Fruit fly (Drosophila melanogaster): ENCODE results near the gene CG42337.

The CG42337 gene

dm6 chr3L:21171905-21172304 is 21.3 kb downstream of the CG42337 start, which contains the start of gene Ac78C (continued):
- no peak for TF ChIP-seq CG10959 (GFP tag; IDR thresholded peaks at IDR 0.05)
- peak; percentile 65; the same call in 2 of the 3 replicates for TF ChIP-seq otp (GFP tag; IDR thresholded peaks at IDR 0.05)
- peak; percentile 72 for TF ChIP-seq Adf1 (GFP tag; IDR thresholded peaks at IDR 0.05)
- peak; percentile 75 for TF ChIP-seq CG4730 (GFP tag; IDR thresholded peaks at IDR 0.05)
- TF ChIP-seq Doc2 (GFP tag; IDR thresholded peaks at IDR 0.05), result peak; percentile 51; the same call in 1 of the 2 replicates
- TF ChIP-seq p53 (GFP tag; optimal IDR thresholded peaks at IDR 0.05), result peak; percentile 90
- peak; percentile 95 for TF ChIP-seq NFAT (GFP tag; IDR thresholded peaks at IDR 0.05)
- TF ChIP-seq YL-1 (GFP tag; optimal IDR thresholded peaks at IDR 0.05), result no peak
- peak; percentile 100 for TF ChIP-seq Med (GFP tag)
- TF ChIP-seq gce (GFP tag; IDR thresholded peaks at IDR 0.05), result peak; percentile 83; the same call in 2 of the 3 replicates
- TF ChIP-seq ftz-f1 (GFP tag; optimal IDR thresholded peaks at IDR 0.05), result peak; percentile 36
- TF ChIP-seq CG31388 (GFP tag; optimal IDR thresholded peaks at IDR 0.05), result peak; percentile 45
- peak; percentile 87 for TF ChIP-seq CG1603 (tag; optimal IDR thresholded peaks at IDR 0.05)
- peak; percentile 32; the same call in 1 of the 3 replicates for TF ChIP-seq sr (GFP tag; IDR thresholded peaks at IDR 0.05)
- TF ChIP-seq CG7786 (GFP tag; optimal IDR thresholded peaks at IDR 0.05), result peak; percentile 89
- TF ChIP-seq ranshi (GFP tag; IDR thresholded peaks at IDR 0.05), result peak; percentile 89
- TF ChIP-seq Atf3 (GFP tag; optimal IDR thresholded peaks at IDR 0.05), result peak; percentile 71
- TF ChIP-seq sd (tag; optimal IDR thresholded peaks at IDR 0.05), result peak; percentile 80

DNA sequence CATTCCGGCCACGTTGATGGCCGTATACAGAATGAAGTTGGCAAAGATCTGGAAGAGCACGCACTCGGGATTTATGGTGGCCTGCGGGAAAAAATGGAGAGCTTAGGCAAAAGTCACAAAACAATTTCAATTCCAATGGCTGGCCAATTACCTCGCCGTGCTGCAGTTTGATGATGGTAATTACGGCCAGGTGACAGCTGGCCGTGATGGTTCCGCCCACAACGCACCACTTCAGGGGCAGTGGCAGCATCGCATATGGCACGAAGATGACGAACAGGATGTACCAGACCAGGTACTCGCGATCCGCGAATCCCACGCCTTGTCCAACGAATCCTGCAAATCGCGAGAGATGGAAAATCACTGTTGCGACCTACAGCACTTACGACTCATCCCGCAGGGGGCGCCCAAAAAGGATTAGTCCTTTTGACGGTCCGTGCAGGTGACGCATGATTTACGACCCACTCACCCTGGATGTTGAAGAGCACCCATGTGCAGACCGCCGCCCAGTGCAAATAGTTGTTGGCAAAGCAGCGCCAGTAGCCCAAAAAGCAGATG is 47.2 kb downstream of the CG42337 start:
- peak; percentile 77 for TF ChIP-seq cad (GFP tag; optimal IDR thresholded peaks at IDR 0.05)
- peak; percentile 9 for TF ChIP-seq D (optimal IDR thresholded peaks at IDR 0.05)
- TF ChIP-seq D (GFP tag; optimal IDR thresholded peaks at IDR 0.05), result no peak
- TF ChIP-seq CG15479 (GFP tag; optimal IDR thresholded peaks at IDR 0.05), result peak; percentile 62
- TF ChIP-seq CG12299 (tag; optimal IDR thresholded peaks at IDR 0.05), result no peak
- TF ChIP-seq zen (tag; optimal IDR thresholded peaks at IDR 0.05), result peak; percentile 86
- TF ChIP-seq CG8478 (optimal IDR thresholded peaks at IDR 0.05), result peak; percentile 36
- no peak for TF ChIP-seq CG2202 (tag; optimal IDR thresholded peaks at IDR 0.05)
- TF ChIP-seq twi (tag; optimal IDR thresholded peaks at IDR 0.05), result peak; percentile 54
- no peak for TF ChIP-seq Lpt (GFP tag; optimal IDR thresholded peaks at IDR 0.05)
- TF ChIP-seq hth (optimal IDR thresholded peaks at IDR 0.05), result no peak
- TF ChIP-seq Mrtf (GFP tag; IDR thresholded peaks at IDR 0.05), result 0 out of 3 replicates have a peak, but pooled peaks have one; percentile 5
- TF ChIP-seq CG15514 (GFP tag; optimal IDR thresholded peaks at IDR 0.05), result no peak
- no peak for TF ChIP-seq pho (GFP tag; optimal IDR thresholded peaks at IDR 0.05)
- peak in 1 of 2 experiments; percentile 69 for TF ChIP-seq tll (GFP tag; optimal IDR thresholded peaks at IDR 0.05)

- TF ChIP-seq Doc3 (GFP tag; IDR thresholded peaks at IDR 0.05; ENCODE audit: partially characterized antibody), result 0 out of 3 replicates have a peak, but pooled peaks have one; percentile 5
- no peak for TF ChIP-seq CG18599 (GFP tag; optimal IDR thresholded peaks at IDR 0.05)
Measured at dm6 chr3L:21136253-21136652, 56.9 kb downstream of the CG42337 start, which contains the start of gene CG10565. TSS of gene CG10565 (minus strand) at chr3L:21136353.

DNA sequence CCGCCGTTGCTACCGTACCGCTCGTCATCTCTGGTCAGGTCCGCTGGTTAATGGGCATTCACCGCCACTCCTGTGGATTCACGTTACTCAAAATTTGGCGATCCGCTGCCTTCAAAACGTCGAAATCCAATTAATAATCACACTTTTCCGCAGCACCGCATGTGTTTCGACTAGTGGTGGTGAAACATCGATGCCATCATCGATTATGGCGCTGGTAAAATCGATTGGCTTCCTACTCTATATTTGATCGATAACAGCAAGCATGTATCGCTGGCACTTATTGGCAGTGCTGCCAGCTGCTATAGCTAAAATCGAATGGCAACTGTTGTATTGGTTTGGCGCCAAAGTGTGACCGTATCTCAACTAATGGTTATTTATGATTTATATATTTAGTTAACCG is 57.3 kb downstream of the CG42337 start:
- TF ChIP-seq vnd (GFP tag; IDR thresholded peaks at IDR 0.05; ENCODE audit: partially characterized antibody), result peak; percentile 87
- peak; percentile 48 for TF ChIP-seq zfh2 (GFP tag; optimal IDR thresholded peaks at IDR 0.05)
- no peak for TF ChIP-seq Xrp1 (GFP tag; IDR thresholded peaks at IDR 0.05)
- TF ChIP-seq hbn (GFP tag; IDR thresholded peaks at IDR 0.05; ENCODE audit: partially characterized antibody), result peak; percentile 89
- TF ChIP-seq CG1603 (tag; optimal IDR thresholded peaks at IDR 0.05), result peak; percentile 88
- TF ChIP-seq Bdp1 (GFP tag; optimal IDR thresholded peaks at IDR 0.05), result peak; percentile 14
- peak; percentile 96 for TF ChIP-seq Opbp (GFP tag; IDR thresholded peaks at IDR 0.05; ENCODE audit: partially characterized antibody)
- peak; percentile 36 for TF ChIP-seq CG3995 (GFP tag; optimal IDR thresholded peaks at IDR 0.05)
- peak; percentile 56 for TF ChIP-seq phol (tag; optimal IDR thresholded peaks at IDR 0.05)
- TF ChIP-seq CG34422 (GFP tag; IDR thresholded peaks at IDR 0.05), result peak; percentile 72; the same call in 1 of the 3 replicates
- TF ChIP-seq CG12155 (GFP tag; optimal IDR thresholded peaks at IDR 0.05), result peak; percentile 3
- peak; percentile 89 for TF ChIP-seq Med (GFP tag)
- TF ChIP-seq Optix (GFP tag; IDR thresholded peaks at IDR 0.05), result no peak
- peak; percentile 95 for TF ChIP-seq nerfin-2 (GFP tag; IDR thresholded peaks at IDR 0.05; ENCODE audit: partially characterized antibody)
- TF ChIP-seq CG3847 (GFP tag; IDR thresholded peaks at IDR 0.05), result peak; percentile 98

Measured in whole organism, embryonic.